Fruit fly (Drosophila melanogaster) whole organism, wandering third instar larva: ENCODE results near the gene fmt.
"Not testable (repeated sequence)": the region's sequence is repeated elsewhere in the genome, so short reads cannot be mapped to it uniquely, and the experiment has no call there.

Experiments used
- Abd-B ChIP-seq: fragments of >200 bp; optimal IDR thresholded peaks from 2 replicates; lab custom pipeline; 2017; ENCODE audit warnings: missing biosample characterization, missing genetic modification characterization
- CG32264 ChIP-seq: fragments of 200-800 bp; sonication (Bioruptor generic); optimal IDR thresholded peaks from 2 replicates; lab custom pipeline; 2016; ENCODE audit warnings: missing biosample characterization, missing genetic modification characterization
- CG9705 ChIP-seq: fragments of 200-800 bp; sonication (Bioruptor generic); optimal IDR thresholded peaks from 2 replicates; lab custom pipeline; 2018; ENCODE audit warnings: missing biosample characterization, mild to moderate bottlenecking, missing genetic modification characterization
- CrebA ChIP-seq: fragments of 200-800 bp; sonication (Bioruptor generic); optimal IDR thresholded peaks from 2 replicates; lab custom pipeline; 2016; ENCODE audit warnings: missing biosample characterization, mild to moderate bottlenecking, missing genetic modification characterization, borderline replicate concordance
- Dfd ChIP-seq: fragments of >200 bp; optimal IDR thresholded peaks from 2 replicates; lab custom pipeline; 2017; ENCODE audit warnings: missing biosample characterization, missing genetic modification characterization
- Dif ChIP-seq: fragments of 200-275, 200-300 bp; sonication (Bioruptor generic); optimal IDR thresholded peaks from 2 replicates; lab custom pipeline; 2018; ENCODE audit warnings: missing biosample characterization, missing genetic modification characterization; ENCODE audit not compliant: partially characterized antibody
- GATAd ChIP-seq: sonication (Bioruptor generic); optimal IDR thresholded peaks from 2 replicates; lab custom pipeline; 2016; ENCODE audit warnings: missing biosample characterization, missing genetic modification characterization
- Hnf4 ChIP-seq: fragments of 200-800 bp; sonication (Bioruptor generic); optimal IDR thresholded peaks from 2 replicates; lab custom pipeline; 2016; ENCODE audit warnings: missing biosample characterization, mild to moderate bottlenecking, missing genetic modification characterization
- Jra ChIP-seq: sonication (Bioruptor generic); optimal IDR thresholded peaks from 2 replicates; lab custom pipeline; 2016; ENCODE audit warnings: missing biosample characterization, missing genetic modification characterization
- N ChIP-seq: fragments of >200 bp; optimal IDR thresholded peaks from 2 replicates; lab custom pipeline; 2018; ENCODE audit warnings: missing biosample characterization, missing external identifiers, missing genetic modification characterization
- OdsH ChIP-seq: fragments of 200-800 bp; sonication (Bioruptor generic); optimal IDR thresholded peaks from 2 replicates; lab custom pipeline; 2016; ENCODE audit warnings: missing biosample characterization, mild to moderate bottlenecking, missing genetic modification characterization
- Rel ChIP-seq, 2 experiments: fragments of 200-800 bp; sonication (Bioruptor generic) in 1 of 2; optimal IDR thresholded peaks; 2 replicates in 1 of 2; 3 replicates in 1 of 2; lab custom pipeline; 2016 to 2019; ENCODE audit warnings: mild to moderate bottlenecking in 2 of 2, missing biosample characterization in 2 of 2, missing genetic modification characterization in 2 of 2, moderate library complexity in 1 of 2
- Sp1 ChIP-seq: fragments of 200-800 bp; sonication (Bioruptor generic); optimal IDR thresholded peaks from 3 replicates; lab custom pipeline; 2019; ENCODE audit warnings: missing biosample characterization, mild to moderate bottlenecking, missing genetic modification characterization, moderate library complexity
- brk ChIP-seq: fragments of 200-800 bp; sonication (Bioruptor generic); optimal IDR thresholded peaks from 2 replicates; lab custom pipeline; 2016; ENCODE audit warnings: missing biosample characterization, mild to moderate bottlenecking, missing genetic modification characterization
- dmrt93B ChIP-seq: fragments of 200-800 bp; sonication (Bioruptor generic); optimal IDR thresholded peaks from 2 replicates; lab custom pipeline; 2018; ENCODE audit warnings: missing biosample characterization, mild to moderate bottlenecking, missing genetic modification characterization
- dsf ChIP-seq: sonication (Bioruptor generic); optimal IDR thresholded peaks from 2 replicates; lab custom pipeline; 2016; ENCODE audit warnings: missing biosample characterization, missing genetic modification characterization, borderline replicate concordance
- ey ChIP-seq: fragments of 200-800 bp; sonication (Bioruptor generic); optimal IDR thresholded peaks from 2 replicates; lab custom pipeline; 2016; ENCODE audit warnings: missing biosample characterization, missing genetic modification characterization
- foxo ChIP-seq, 2 experiments: fragments of 200-800 bp; sonication (Bioruptor generic); optimal IDR thresholded peaks; 2 replicates in 1 of 2; 3 replicates in 1 of 2; lab custom pipeline; 2016 to 2017; ENCODE audit warnings: missing biosample characterization in 2 of 2, missing genetic modification characterization in 2 of 2
- fru ChIP-seq: fragments of 200-800 bp; sonication (Bioruptor generic); optimal IDR thresholded peaks from 3 replicates; lab custom pipeline; 2016; ENCODE audit warnings: missing biosample characterization, mild to moderate bottlenecking, missing genetic modification characterization
- h ChIP-seq: fragments of 200-800 bp; sonication (Bioruptor generic); optimal IDR thresholded peaks from 3 replicates; lab custom pipeline; 2016; ENCODE audit warnings: missing biosample characterization, mild to moderate bottlenecking, missing genetic modification characterization
- jim ChIP-seq: fragments of 175-275, 200-325 bp; sonication (Bioruptor generic); optimal IDR thresholded peaks from 2 replicates; lab custom pipeline; 2016; ENCODE audit warnings: missing biosample characterization, mild to moderate bottlenecking, missing genetic modification characterization
- psq ChIP-seq: fragments of 200-800 bp; sonication (Bioruptor generic); optimal IDR thresholded peaks from 3 replicates; lab custom pipeline; 2017; ENCODE audit warnings: missing biosample characterization, mild to moderate bottlenecking, missing genetic modification characterization, moderate library complexity
- sv ChIP-seq: fragments of 200-800 bp; sonication (Bioruptor generic); optimal IDR thresholded peaks from 3 replicates; lab custom pipeline; 2016; ENCODE audit warnings: missing biosample characterization, missing genetic modification characterization
- usp ChIP-seq: fragments of >200 bp; optimal IDR thresholded peaks from 2 replicates; lab custom pipeline; 2017; ENCODE audit warnings: missing biosample characterization, missing genetic modification characterization
- woc ChIP-seq: sonication (Bioruptor generic); optimal IDR thresholded peaks from 2 replicates; lab custom pipeline; 2016; ENCODE audit warnings: missing biosample characterization, mild to moderate bottlenecking, missing genetic modification characterization

Gene fmt

dm6 chr3L:6152531-6152930 lies 21.1 kb downstream of the fmt start, which contains the start of gene Acp65Aa:
Acp65Aa (minus strand) TSS chr3L:6152745.
- TF ChIP-seq Jra (no peak), CG32264 (GFP tag; lab: Kevin White, UChicago) (no peak), usp (GFP tag; lab: Kevin White, UChicago) (no peak), OdsH (GFP tag; lab: Kevin White, UChicago) (no peak), psq (GFP tag; lab: Kevin White, UChicago) (no peak), dmrt93B (GFP tag; lab: Kevin White, UChicago) (no peak), CG9705 (GFP tag; lab: Kevin White, UChicago) (no peak), Abd-B (GFP tag; lab: Kevin White, UChicago) (no peak), brk (GFP tag; lab: Kevin White, UChicago) (no peak), N (GFP tag; lab: Kevin White, UChicago) (no peak), Dif (no peak), GATAd (no peak), h (GFP tag; lab: Kevin White, UChicago) (no peak), sv (GFP tag; lab: Kevin White, UChicago) (no peak)

dm6 chr3L:6150757-6151354 lies 22.8 kb downstream of the fmt start, which contains the start of the genes Cpr65Ax2 and Lcp65Aa:
Cpr65Ax2 (minus strand) TSS chr3L:6150857.
Lcp65Aa (plus strand) TSS chr3L:6151304.
- TF ChIP-seq Dfd, woc, CrebA (GFP tag; lab: Kevin White, UChicago): not testable (repeated sequence)

- TF ChIP-seq fru; brk (GFP tag; lab: Kevin White, UChicago); dmrt93B (GFP tag; lab: Kevin White, UChicago): not testable (repeated sequence)
These were observed 24.4 kb downstream of the fmt start, which contains the start of gene Lcp65Ab1 for dm6 chr3L:6149248-6149647. Lcp65Ab1 (plus strand) TSS chr3L:6149548.

dm6 chr3L:6147887-6148286 lies 25.8 kb downstream of the fmt start, which contains the start of gene Cpr65Ax1:
Cpr65Ax1 (minus strand) TSS chr3L:6147987.
- not testable (repeated sequence) for TF ChIP-seq CrebA (GFP tag; lab: Kevin White, UChicago); Rel (GFP tag; optimal IDR thresholded peaks at IDR 0.05; lab: Kevin White, UChicago); Rel (tag; optimal IDR thresholded peaks at IDR 0.05; lab: Kevin White, UChicago); jim

- TF ChIP-seq foxo (GFP tag; optimal IDR thresholded peaks at IDR 0.05; lab: Kevin White, UChicago); Rel (GFP tag; optimal IDR thresholded peaks at IDR 0.05; lab: Kevin White, UChicago); Rel (tag; optimal IDR thresholded peaks at IDR 0.05; lab: Kevin White, UChicago); dsf: not testable (repeated sequence)
- TF ChIP-seq, all 38 proteins: peak for 0; not testable (repeated sequence) for 38
These were observed 27.3 kb downstream of the fmt start, which contains the start of gene Lcp65Ab2 for dm6 chr3L:6146374-6146773. Lcp65Ab2 (plus strand) TSS chr3L:6146674.

dm6 chr3L:6144769-6145220 lies 28.9 kb downstream of the fmt start, which contains the start of gene Lcp65Ac:
Lcp65Ac (plus strand) TSS chr3L:6144819.
- TF ChIP-seq dsf (no peak), fru (no peak), Rel (GFP tag; optimal IDR thresholded peaks at IDR 0.05; lab: Kevin White, UChicago) (no peak), Rel (tag; optimal IDR thresholded peaks at IDR 0.05; lab: Kevin White, UChicago) (no peak), Dif (no peak)

dm6 chr3L:6143188-6143755 lies 30.4 kb downstream of the fmt start, which contains the start of gene Lcp65Ad:
Lcp65Ad (plus strand) TSS chr3L:6143395.
- TF ChIP-seq ey (GFP tag; lab: Kevin White, UChicago): no peak
- no peak for TF ChIP-seq Sp1 (GFP tag; lab: Kevin White, UChicago)
- no peak for TF ChIP-seq Hnf4
- no peak for TF ChIP-seq Dfd (GFP tag; lab: Kevin White, UChicago)
- TF ChIP-seq CG32264 (GFP tag; lab: Kevin White, UChicago): no peak
